Worm (Caenorhabditis elegans) whole organism, L3 larva: ENCODE data around the gene F56D6.8.

Experiments
- lin-39 ChIP-seq: fragments of 150-350 bp; optimal IDR thresholded peaks from 2 replicates; lab custom pipeline; 2018; ENCODE audit warnings: missing biosample characterization, missing genetic modification reagents, missing genetic modification characterization
- nhr-11 ChIP-seq: fragments of 150-350 bp; optimal IDR thresholded peaks from 2 replicates; lab custom pipeline; 2014; ENCODE audit warnings: missing biosample characterization, missing genetic modification characterization
- nhr-28 ChIP-seq: fragments of 150-350 bp; optimal IDR thresholded peaks from 2 replicates; lab custom pipeline; 2014; ENCODE audit warnings: missing biosample characterization, missing genetic modification characterization

DNA sequence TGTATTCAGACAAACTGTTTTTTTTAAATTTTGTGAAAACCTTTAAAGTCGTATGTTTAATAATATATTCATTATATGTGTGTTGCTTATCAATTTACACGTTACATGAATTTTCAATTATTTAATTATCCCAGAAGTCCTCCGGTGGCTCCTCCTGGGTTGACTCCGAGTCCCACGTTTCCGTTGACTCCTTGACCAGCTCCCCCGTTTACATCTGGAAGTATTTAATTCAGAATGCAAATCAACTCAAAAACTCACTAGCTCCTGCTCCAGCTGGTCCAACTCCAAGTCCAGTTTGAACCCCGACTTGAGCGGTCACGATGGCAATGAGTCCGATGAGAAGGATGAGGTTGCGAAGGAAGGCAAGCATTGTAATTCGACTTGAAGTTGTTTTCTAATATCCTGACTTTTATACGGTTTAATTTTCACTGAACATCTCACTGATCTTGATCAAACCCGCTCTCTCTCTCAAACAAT lies at the start of gene F56D6.8:
- TF ChIP-seq nhr-11 (tag; lab: Kevin White, UChicago): no peak
- TF ChIP-seq lin-39 (tag; lab: Kevin White, UChicago): no peak
- no peak for TF ChIP-seq nhr-28 (tag; lab: Kevin White, UChicago)
